Worm (Caenorhabditis elegans) whole organism, early embryonic: ENCODE data around the gene F48B9.8.

Experiments used
- B0310.2 ChIP-seq: sonication (generic microtip); optimal IDR thresholded peaks from 2 replicates; lab custom pipeline; 2016; ENCODE audit warnings: mild to moderate bottlenecking, missing genetic modification characterization, missing compliant biosample characterization
- F13C5.2 ChIP-seq: sonication (generic microtip); optimal IDR thresholded peaks from 2 replicates; lab custom pipeline; 2017; ENCODE audit warnings: mild to moderate bottlenecking, missing genetic modification characterization, inconsistent platforms, missing compliant biosample characterization
- aly-1 ChIP-seq: sonication (generic microtip); optimal IDR thresholded peaks from 2 replicates; lab custom pipeline; 2016; ENCODE audit warnings: missing genetic modification characterization, missing compliant biosample characterization
- ama-1 ChIP-seq: fragments of 150-350 bp; optimal IDR thresholded peaks from 2 replicates; lab custom pipeline; 2014
- ceh-13 ChIP-seq: fragments of 200-800 bp; sonication (Bioruptor generic); optimal IDR thresholded peaks from 2 replicates; lab custom pipeline; 2018; ENCODE audit warnings: mild to moderate bottlenecking, missing genetic modification characterization, missing compliant biosample characterization
- ceh-36 ChIP-seq: sonication (generic microtip); optimal IDR thresholded peaks from 2 replicates; lab custom pipeline; 2016; ENCODE audit warnings: missing genetic modification characterization, inconsistent platforms, missing compliant biosample characterization
- ets-7 ChIP-seq: sonication (generic microtip); optimal IDR thresholded peaks from 2 replicates; lab custom pipeline; 2016; ENCODE audit warnings: missing genotype, missing genetic modification characterization, missing compliant biosample characterization
- flt-1 ChIP-seq: fragments of 200-800 bp; sonication (Bioruptor generic); IDR thresholded peaks from 2 replicates; pipeline ENCODE4 v1.3.6; 2022; ENCODE audit warnings: missing genetic modification characterization, missing compliant biosample characterization
- hmbx-1 ChIP-seq: sonication (generic microtip); optimal IDR thresholded peaks from 2 replicates; lab custom pipeline; 2016; ENCODE audit warnings: mild to moderate bottlenecking, missing genetic modification characterization, missing compliant biosample characterization
- hmg-4 ChIP-seq: fragments of 200-800 bp; sonication (Bioruptor generic); optimal IDR thresholded peaks from 2 replicates; lab custom pipeline; 2018; ENCODE audit warnings: mild to moderate bottlenecking, missing genetic modification characterization, missing compliant biosample characterization
- hnd-1 ChIP-seq: sonication (generic microtip); optimal IDR thresholded peaks from 2 replicates; lab custom pipeline; 2016; ENCODE audit warnings: missing genetic modification characterization, missing compliant biosample characterization
- pes-1 ChIP-seq: fragments of 200-800 bp; sonication (Bioruptor generic); IDR thresholded peaks from 2 replicates; pipeline ENCODE4 v1.3.6; 2022; ENCODE audit warnings: missing genetic modification reagents, missing genetic modification characterization, missing compliant biosample characterization
- scrt-1 ChIP-seq: fragments of 200-800 bp; sonication (Bioruptor generic); IDR thresholded peaks from 2 replicates; pipeline ENCODE4 v1.3.6; 2022; ENCODE audit warnings: missing genetic modification characterization, missing compliant biosample characterization
- sea-1 ChIP-seq: fragments of 200-800 bp; sonication (Bioruptor generic); conservative IDR thresholded peaks from 2 replicates; pipeline ENCODE4 v1.3.6; 2022; ENCODE audit warnings: missing genetic modification characterization, missing compliant biosample characterization
- tbx-11 ChIP-seq: fragments of 200-800 bp; sonication (Bioruptor generic); IDR thresholded peaks from 2 replicates; pipeline ENCODE4 v1.3.6; 2022; ENCODE audit warnings: missing genetic modification characterization, missing compliant biosample characterization
- tbx-37 ChIP-seq: fragments of 200-800 bp; sonication (Bioruptor generic); conservative IDR thresholded peaks from 2 replicates; pipeline ENCODE4 v1.3.6; 2022; ENCODE audit warnings: missing genetic modification reagents, missing genetic modification characterization, missing compliant biosample characterization
- tra-4 ChIP-seq: sonication (generic microtip); optimal IDR thresholded peaks from 2 replicates; lab custom pipeline; 2017; ENCODE audit warnings: missing genetic modification characterization, missing compliant biosample characterization

Gene F48B9.8

ce11 chrX:2176361-2176880 is at the start of gene F48B9.8:
Gene F48B9.8, minus strand, starts transcription at chrX:2176411.
- no peak for TF ChIP-seq sea-1 (GFP tag; lab: Robert Waterston, UW)
- TF ChIP-seq ama-1 = no peak
- no peak for TF ChIP-seq scrt-1
- no peak for TF ChIP-seq hmg-4 (GFP tag; lab: Kevin White, UChicago)
- no peak for TF ChIP-seq B0310.2 (tag; lab: Kevin White, UChicago)

- TF ChIP-seq hnd-1 (tag; lab: Kevin White, UChicago) (no peak), hmg-4 (GFP tag; lab: Kevin White, UChicago) (no peak), ama-1 (no peak), sea-1 (GFP tag; lab: Robert Waterston, UW) (no peak), aly-1 (tag; lab: Kevin White, UChicago) (no peak), scrt-1 (no peak), ceh-13 (GFP tag; lab: Kevin White, UChicago) (no peak), hmbx-1 (no peak), tbx-11 (GFP tag; lab: Robert Waterston, UW) (no peak), F13C5.2 (tag; lab: Kevin White, UChicago) (no peak), ets-7 (no peak), tbx-37 (no peak), flt-1 (GFP tag; lab: Robert Waterston, UW) (no peak), tra-4 (tag; lab: Kevin White, UChicago) (no peak), B0310.2 (tag; lab: Kevin White, UChicago) (no peak), pes-1 (GFP tag; lab: Robert Waterston, UW) (no peak)
Measured at ce11 chrX:2220850-2221249, 44.6 kb upstream of the F48B9.8 start, which contains the start of gene hex-1. Gene hex-1, plus strand, starts transcription at chrX:2221150.

- TF ChIP-seq ceh-13 (GFP tag; lab: Kevin White, UChicago) (no peak), tra-4 (tag; lab: Kevin White, UChicago) (no peak), tbx-11 (GFP tag; lab: Robert Waterston, UW) (no peak), hmbx-1 (no peak), sea-1 (GFP tag; lab: Robert Waterston, UW) (no peak), pes-1 (GFP tag; lab: Robert Waterston, UW) (no peak), scrt-1 (no peak), hnd-1 (tag; lab: Kevin White, UChicago) (no peak), B0310.2 (tag; lab: Kevin White, UChicago) (no peak), hmg-4 (GFP tag; lab: Kevin White, UChicago) (no peak), flt-1 (GFP tag; lab: Robert Waterston, UW) (no peak), ets-7 (no peak), aly-1 (tag; lab: Kevin White, UChicago) (no peak), F13C5.2 (tag; lab: Kevin White, UChicago) (no peak), ama-1 (no peak), ceh-36 (no peak), tbx-37 (no peak)
Measured at ce11 chrX:2219453-2219852, 43.2 kb upstream of the F48B9.8 start.

ce11 chrX:2219006-2219405 is 42.8 kb upstream of the F48B9.8 start:
- TF ChIP-seq ets-7 = no peak
- TF ChIP-seq hnd-1 (tag; lab: Kevin White, UChicago) = no peak
- TF ChIP-seq B0310.2 (tag; lab: Kevin White, UChicago) = no peak
- no peak for TF ChIP-seq scrt-1
- no peak for TF ChIP-seq pes-1 (GFP tag; lab: Robert Waterston, UW)

- no peak for TF ChIP-seq sea-1 (GFP tag; lab: Robert Waterston, UW)
- TF ChIP-seq scrt-1 = peak; percentile 61; the same call in 1 of the 2 replicates
- no peak for TF ChIP-seq ama-1
- TF ChIP-seq pes-1 (GFP tag; lab: Robert Waterston, UW) = peak; percentile 30; the same call in 1 of the 2 replicates
- TF ChIP-seq flt-1 (GFP tag; lab: Robert Waterston, UW) = no peak
- TF ChIP-seq tra-4 (tag; lab: Kevin White, UChicago) = no peak
- no peak for TF ChIP-seq F13C5.2 (tag; lab: Kevin White, UChicago)
- no peak for TF ChIP-seq tbx-11 (GFP tag; lab: Robert Waterston, UW)
- no peak for TF ChIP-seq B0310.2 (tag; lab: Kevin White, UChicago)
- TF ChIP-seq ets-7 = no peak
- peak; percentile 31 for TF ChIP-seq hmg-4 (GFP tag; lab: Kevin White, UChicago)
- TF ChIP-seq hmbx-1 = no peak
- TF ChIP-seq ceh-13 (GFP tag; lab: Kevin White, UChicago) = no peak
- TF ChIP-seq ceh-36 = no peak
- no peak for TF ChIP-seq tbx-37
- TF ChIP-seq aly-1 (tag; lab: Kevin White, UChicago) = peak; percentile 3
- no peak for TF ChIP-seq hnd-1 (tag; lab: Kevin White, UChicago)
Measured at ce11 chrX:2216662-2217061, 40.5 kb upstream of the F48B9.8 start.

- TF ChIP-seq sea-1 (GFP tag; lab: Robert Waterston, UW) (no peak), ama-1 (no peak), flt-1 (GFP tag; lab: Robert Waterston, UW) (no peak), tbx-37 (no peak), hnd-1 (tag; lab: Kevin White, UChicago) (no peak), hmg-4 (GFP tag; lab: Kevin White, UChicago) (no peak), B0310.2 (tag; lab: Kevin White, UChicago) (no peak), tbx-11 (GFP tag; lab: Robert Waterston, UW) (no peak), ceh-13 (GFP tag; lab: Kevin White, UChicago) (no peak), scrt-1 (no peak), F13C5.2 (tag; lab: Kevin White, UChicago) (no peak), ets-7 (no peak), tra-4 (tag; lab: Kevin White, UChicago) (no peak), hmbx-1 (no peak), aly-1 (tag; lab: Kevin White, UChicago) (no peak), pes-1 (GFP tag; lab: Robert Waterston, UW) (no peak)
Measured at ce11 chrX:2216242-2216641, 40.0 kb upstream of the F48B9.8 start.

- TF ChIP-seq F13C5.2 (tag; lab: Kevin White, UChicago) (no peak), pes-1 (GFP tag; lab: Robert Waterston, UW) (no peak), ets-7 (no peak), hmg-4 (GFP tag; lab: Kevin White, UChicago) (no peak), hnd-1 (tag; lab: Kevin White, UChicago) (no peak), flt-1 (GFP tag; lab: Robert Waterston, UW) (no peak), B0310.2 (tag; lab: Kevin White, UChicago) (no peak), sea-1 (GFP tag; lab: Robert Waterston, UW) (no peak)
Measured at ce11 chrX:2215108-2215507, 38.9 kb upstream of the F48B9.8 start.
